Fruit fly (Drosophila melanogaster): ENCODE data around the gene CG33635.

CG33635 gene

DNA sequence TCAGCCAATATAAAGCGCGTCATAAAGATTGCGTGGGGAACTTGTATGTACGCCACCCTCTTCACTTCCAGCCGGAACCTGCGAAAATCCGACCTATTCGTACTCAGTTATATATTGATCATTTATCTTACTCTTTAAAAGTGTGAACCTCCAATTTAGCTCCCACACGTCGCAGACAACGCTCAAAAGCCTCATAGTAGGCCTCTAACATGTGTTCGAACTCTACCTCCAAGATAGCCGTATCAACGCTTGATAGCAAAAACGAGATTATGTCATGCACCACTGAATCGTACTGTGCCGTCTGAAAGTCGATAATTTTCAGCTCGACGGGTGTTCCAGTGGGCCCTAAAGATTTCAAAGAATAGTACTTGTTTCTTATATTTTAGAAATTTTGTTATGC, 18.9 kb downstream of the CG33635 start (continued):
- TF ChIP-seq lbe (GFP tag; optimal IDR thresholded peaks at IDR 0.05) (peak; percentile 7), CG7963 (GFP tag; IDR thresholded peaks at IDR 0.05; ENCODE audit: partially characterized antibody) (no peak), yki (optimal IDR thresholded peaks at IDR 0.05) (no peak), GATAe (GFP tag; conservative IDR thresholded peaks at IDR 0.05) (0 out of 2 replicates have a peak, but pooled peaks have one; percentile 26), CG10543 (GFP tag; optimal IDR thresholded peaks at IDR 0.05) (peak; percentile 66), CG34376 (GFP tag; optimal IDR thresholded peaks at IDR 0.05) (peak; percentile 79), toy (GFP tag; IDR thresholded peaks at IDR 0.05) (no peak), CG11398 (GFP tag; optimal IDR thresholded peaks at IDR 0.05) (no peak), Med (GFP tag) (peak; percentile 59), Meics (GFP tag; optimal IDR thresholded peaks at IDR 0.05) (peak; percentile 19), CG2678 (tag; optimal IDR thresholded peaks at IDR 0.05) (peak; percentile 27), Pdp1 (GFP tag; optimal IDR thresholded peaks at IDR 0.05) (peak in 1 of 2 experiments; percentile 82), twi (tag; optimal IDR thresholded peaks at IDR 0.05) (no peak), CG10274 (GFP tag; optimal IDR thresholded peaks at IDR 0.05) (no peak), CG31441 (GFP tag; IDR thresholded peaks at IDR 0.05) (no peak), run (tag; optimal IDR thresholded peaks at IDR 0.05) (no peak), mirr (GFP tag; optimal IDR thresholded peaks at IDR 0.05) (peak; percentile 69), sens (GFP tag) (peak; percentile 22), Hmr (GFP tag; optimal IDR thresholded peaks at IDR 0.05) (peak; percentile 41), caup (GFP tag; optimal IDR thresholded peaks at IDR 0.05; ENCODE audit: severe bottlenecking) (peak; percentile 24), lab (GFP tag; optimal IDR thresholded peaks at IDR 0.05) (peak; percentile 46), grn (GFP tag; optimal IDR thresholded peaks at IDR 0.05) (peak; percentile 66), trem (tag; optimal IDR thresholded peaks at IDR 0.05) (no peak)

DNA sequence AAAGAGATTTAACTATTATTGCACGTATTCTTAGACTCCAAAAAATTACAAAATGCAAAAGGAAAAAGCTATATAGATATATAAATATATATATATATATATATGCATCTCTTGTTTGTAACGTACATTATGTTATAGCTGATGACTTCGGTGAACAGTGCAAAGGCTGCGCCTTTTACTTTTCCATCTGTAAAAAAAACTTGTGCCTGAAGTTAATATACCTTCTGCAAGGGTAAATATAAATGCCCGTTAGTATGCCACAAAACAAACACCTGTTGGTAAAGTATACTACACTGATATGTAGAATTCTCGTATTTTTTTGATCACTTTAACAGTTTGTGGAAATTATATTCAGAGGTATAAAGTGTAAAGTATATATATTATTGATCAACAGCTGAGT, 20.4 kb downstream of the CG33635 start:
- TF ChIP-seq row (GFP tag; IDR thresholded peaks at IDR 0.05) (0 out of 3 replicates have a peak, but pooled peaks have one; percentile 6), Xrp1 (GFP tag; IDR thresholded peaks at IDR 0.05) (0 out of 2 replicates have a peak, but pooled peaks have one; percentile 16), CG2712 (tag; optimal IDR thresholded peaks at IDR 0.05) (peak; percentile 10), CTCF (GFP tag; optimal IDR thresholded peaks at IDR 0.05) (peak; percentile 60), CG9932 (GFP tag; IDR thresholded peaks at IDR 0.05) (peak; percentile 26; the same call in 1 of the 2 replicates), CG3726 (GFP tag; IDR thresholded peaks at IDR 0.05) (no peak), D19A (tag; optimal IDR thresholded peaks at IDR 0.05) (peak; percentile 63), CG12391 (tag; optimal IDR thresholded peaks at IDR 0.05) (no peak), CG17612 (GFP tag; IDR thresholded peaks at IDR 0.05) (peak; percentile 54; the same call in 1 of the 2 replicates), HmgZ (tag; optimal IDR thresholded peaks at IDR 0.05) (peak; percentile 47), amos (GFP tag; IDR thresholded peaks at IDR 0.05; ENCODE audit: partially characterized antibody) (peak; percentile 33; the same call in 1 of the 2 replicates), mam (GFP tag; optimal IDR thresholded peaks at IDR 0.05) (no peak), CG2199 (GFP tag; IDR thresholded peaks at IDR 0.05) (0 out of 3 replicates have a peak, but pooled peaks have one; percentile 34), BtbVII (GFP tag; optimal IDR thresholded peaks at IDR 0.05) (peak; percentile 1), Med (GFP tag) (peak; percentile 59), NfI (GFP tag; optimal IDR thresholded peaks at IDR 0.05) (peak; percentile 2), lab (GFP tag; optimal IDR thresholded peaks at IDR 0.05) (peak; percentile 22), Hr51 (GFP tag; optimal IDR thresholded peaks at IDR 0.05) (no peak), Bgb (GFP tag; IDR thresholded peaks at IDR 0.05; ENCODE audit: partially characterized antibody) (0 out of 2 replicates have a peak, but pooled peaks have one; percentile 23), CG13894 (tag; optimal IDR thresholded peaks at IDR 0.05) (peak; percentile 43), E2f2 (GFP tag; IDR thresholded peaks at IDR 0.05) (no peak), CG11560 (tag; IDR thresholded peaks at IDR 0.05) (no peak), CG17359 (tag; optimal IDR thresholded peaks at IDR 0.05) (peak; percentile 17), HHEX (GFP tag; optimal IDR thresholded peaks at IDR 0.05) (peak; percentile 28), CG8290 (GFP tag; optimal IDR thresholded peaks at IDR 0.05) (peak; percentile 45), CG8290 (tag; optimal IDR thresholded peaks at IDR 0.05) (peak in 1 of 2 experiments; percentile 45), kah (GFP tag; optimal IDR thresholded peaks at IDR 0.05) (peak; percentile 3)
